Fruit fly (Drosophila melanogaster) whole organism, pupa: ENCODE results near the gene fliI.

ENCODE experiments used
- CG10348 ChIP-seq: fragments of 200-800 bp; sonication (Bioruptor generic); IDR thresholded peaks from 2 replicates; pipeline ENCODE4 v1.3.6; 2022; ENCODE audit warnings: missing biosample characterization, missing genetic modification characterization
- CG12605 ChIP-seq: fragments of 200-800 bp; sonication (Bioruptor generic); IDR thresholded peaks from 2 replicates; pipeline ENCODE4 v1.3.6; 2022; ENCODE audit warnings: missing biosample characterization, missing genetic modification characterization
- CG13204 ChIP-seq: fragments of 200-800 bp; sonication (Bioruptor generic); optimal IDR thresholded peaks from 2 replicates; lab custom pipeline; 2018; ENCODE audit warnings: missing biosample characterization, mild to moderate bottlenecking, missing genetic modification characterization, moderate library complexity
- CG14655 ChIP-seq: fragments of 200-800 bp; sonication (Bioruptor generic); optimal IDR thresholded peaks from 3 replicates; lab custom pipeline; 2017; ENCODE audit warnings: mild to moderate bottlenecking, missing biosample characterization, missing genetic modification reagents, missing genetic modification characterization
- CG15710 ChIP-seq: fragments of 200-800 bp; sonication (Bioruptor generic); optimal IDR thresholded peaks from 2 replicates; lab custom pipeline; 2018; ENCODE audit warnings: missing biosample characterization, mild to moderate bottlenecking, missing genetic modification characterization, moderate library complexity
- CG17806 ChIP-seq: fragments of 200-800 bp; sonication (Bioruptor generic); optimal IDR thresholded peaks from 2 replicates; lab custom pipeline; 2018; ENCODE audit warnings: missing biosample characterization, mild to moderate bottlenecking, missing genetic modification characterization, moderate library complexity
- CG32121 ChIP-seq: fragments of 200-800 bp; sonication (Bioruptor generic); IDR thresholded peaks from 2 replicates; pipeline ENCODE4 v1.3.6; 2022; ENCODE audit warnings: missing biosample characterization, missing genetic modification characterization
- CG34367 ChIP-seq: fragments of 200-800 bp; sonication (Bioruptor generic); optimal IDR thresholded peaks from 2 replicates; lab custom pipeline; 2018; ENCODE audit warnings: missing biosample characterization, mild to moderate bottlenecking, missing genetic modification characterization
- CG4496 ChIP-seq: fragments of 200-800 bp; sonication (Bioruptor generic); IDR thresholded peaks from 3 replicates; pipeline ENCODE4 v1.3.6; 2022; ENCODE audit warnings: missing biosample characterization, missing genetic modification characterization
- CG8159 ChIP-seq: fragments of 200-800 bp; sonication (Bioruptor generic); optimal IDR thresholded peaks from 3 replicates; lab custom pipeline; 2018; ENCODE audit warnings: missing biosample characterization, mild to moderate bottlenecking, missing genetic modification characterization, moderate library complexity
- CG8301 ChIP-seq: fragments of 200-800 bp; sonication (Bioruptor generic); optimal IDR thresholded peaks from 2 replicates; lab custom pipeline; 2018; ENCODE audit warnings: missing biosample characterization, mild to moderate bottlenecking, missing genetic modification characterization
- CG9948 ChIP-seq: fragments of 200-800 bp; sonication (Bioruptor generic); optimal IDR thresholded peaks from 2 replicates; lab custom pipeline; 2018; ENCODE audit warnings: missing biosample characterization, mild to moderate bottlenecking, missing genetic modification characterization, moderate library complexity
- D1 ChIP-seq: fragments of 200-800 bp; sonication (Bioruptor generic); optimal IDR thresholded peaks from 2 replicates; lab custom pipeline; 2018; ENCODE audit warnings: missing biosample characterization, mild to moderate bottlenecking, missing genetic modification characterization, moderate library complexity
- EcR ChIP-seq: fragments of 200-800 bp; sonication (Bioruptor generic); optimal IDR thresholded peaks from 3 replicates; lab custom pipeline; 2019; ENCODE audit warnings: missing biosample characterization, missing genetic modification characterization, mild to moderate bottlenecking, moderate library complexity, missing genetic modification reagents
- Ets98B ChIP-seq: fragments of 200-800 bp; sonication (Bioruptor generic); IDR thresholded peaks from 2 replicates; pipeline ENCODE4 v1.3.6; 2022; ENCODE audit warnings: missing biosample characterization, missing genetic modification characterization
- Pif1A ChIP-seq: fragments of 200-800 bp; sonication (Bioruptor generic); optimal IDR thresholded peaks from 3 replicates; lab custom pipeline; 2016; ENCODE audit warnings: missing biosample characterization, missing genetic modification characterization
- Pif1B ChIP-seq: fragments of 200-800 bp; sonication (Bioruptor generic); optimal IDR thresholded peaks from 3 replicates; lab custom pipeline; 2016; ENCODE audit warnings: missing biosample characterization, missing genetic modification characterization
- Snoo ChIP-seq: fragments of 200-800 bp; sonication (Bioruptor generic); optimal IDR thresholded peaks from 3 replicates; lab custom pipeline; 2017; ENCODE audit warnings: missing biosample characterization, mild to moderate bottlenecking, missing genetic modification characterization, inconsistent platforms
- fd96Ca ChIP-seq: fragments of 200-800 bp; sonication (Bioruptor generic); IDR thresholded peaks from 3 replicates; pipeline ENCODE4 v1.3.6; 2022; ENCODE audit warnings: missing biosample characterization, missing genetic modification characterization
- gl ChIP-seq: fragments of 200-800 bp; sonication (Bioruptor generic); optimal IDR thresholded peaks from 2 replicates; lab custom pipeline; 2018; ENCODE audit warnings: missing biosample characterization, mild to moderate bottlenecking, missing genetic modification characterization
- rn ChIP-seq: fragments of 200-800 bp; sonication (Bioruptor generic); IDR thresholded peaks from 2 replicates; pipeline ENCODE4 v1.3.6; 2022; ENCODE audit warnings: missing biosample characterization, missing genetic modification characterization

The fliI gene

DNA sequence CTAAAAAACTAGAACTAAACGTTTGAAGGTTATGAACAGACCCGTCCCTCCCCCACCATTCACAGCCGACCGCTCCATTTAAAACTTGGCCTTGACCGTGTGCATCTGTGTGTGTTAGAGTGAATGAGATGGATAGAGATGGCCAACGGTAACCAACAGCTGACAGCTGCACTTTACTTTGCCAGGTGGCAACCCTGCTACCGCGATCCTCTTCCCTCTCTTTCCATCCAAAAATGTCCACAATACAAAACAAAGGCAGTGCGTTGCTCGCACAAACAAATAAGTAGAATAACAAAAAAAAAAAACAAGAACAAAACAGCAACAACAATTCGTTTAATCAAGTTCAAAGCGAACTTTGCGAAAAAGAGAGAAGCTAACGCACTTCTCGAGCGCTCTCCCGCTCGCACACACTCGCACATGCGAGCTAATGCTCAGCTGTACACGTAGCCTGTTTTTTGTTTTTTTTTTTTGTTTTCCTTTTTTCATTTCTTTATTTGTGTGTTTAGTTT is 28.9 kb downstream of the fliI start:
- TF ChIP-seq CG32121 (GFP tag; lab: Robert Waterston, UW) (no peak; the same call in none of the 2 replicates), rn (GFP tag; lab: Robert Waterston, UW) (no peak), gl (no peak), Ets98B (GFP tag; lab: Robert Waterston, UW) (peak; percentile 46; the same call in 1 of the 2 replicates), D1 (no peak), Snoo (tag; lab: Kevin White, UChicago) (no peak), CG4496 (GFP tag; lab: Robert Waterston, UW) (peak; percentile 81; the same call in 2 of the 3 replicates), CG9948 (tag; lab: Kevin White, UChicago) (no peak), CG13204 (GFP tag; lab: Kevin White, UChicago) (peak; percentile 16), CG12605 (GFP tag; lab: Robert Waterston, UW) (peak; percentile 65), CG17806 (tag; lab: Kevin White, UChicago) (no peak), CG15710 (no peak), fd96Ca (GFP tag; lab: Robert Waterston, UW) (peak; percentile 73; the same call in 2 of the 3 replicates), EcR (GFP tag; lab: Kevin White, UChicago) (peak; percentile 88), CG14655 (GFP tag; lab: Kevin White, UChicago) (no peak), Pif1B (GFP tag; lab: Kevin White, UChicago) (no peak), CG8159 (tag; lab: Kevin White, UChicago) (no peak), CG8301 (tag; lab: Kevin White, UChicago) (no peak), Pif1A (no peak), CG34367 (tag; lab: Kevin White, UChicago) (no peak), CG10348 (GFP tag; lab: Robert Waterston, UW) (no peak)

DNA sequence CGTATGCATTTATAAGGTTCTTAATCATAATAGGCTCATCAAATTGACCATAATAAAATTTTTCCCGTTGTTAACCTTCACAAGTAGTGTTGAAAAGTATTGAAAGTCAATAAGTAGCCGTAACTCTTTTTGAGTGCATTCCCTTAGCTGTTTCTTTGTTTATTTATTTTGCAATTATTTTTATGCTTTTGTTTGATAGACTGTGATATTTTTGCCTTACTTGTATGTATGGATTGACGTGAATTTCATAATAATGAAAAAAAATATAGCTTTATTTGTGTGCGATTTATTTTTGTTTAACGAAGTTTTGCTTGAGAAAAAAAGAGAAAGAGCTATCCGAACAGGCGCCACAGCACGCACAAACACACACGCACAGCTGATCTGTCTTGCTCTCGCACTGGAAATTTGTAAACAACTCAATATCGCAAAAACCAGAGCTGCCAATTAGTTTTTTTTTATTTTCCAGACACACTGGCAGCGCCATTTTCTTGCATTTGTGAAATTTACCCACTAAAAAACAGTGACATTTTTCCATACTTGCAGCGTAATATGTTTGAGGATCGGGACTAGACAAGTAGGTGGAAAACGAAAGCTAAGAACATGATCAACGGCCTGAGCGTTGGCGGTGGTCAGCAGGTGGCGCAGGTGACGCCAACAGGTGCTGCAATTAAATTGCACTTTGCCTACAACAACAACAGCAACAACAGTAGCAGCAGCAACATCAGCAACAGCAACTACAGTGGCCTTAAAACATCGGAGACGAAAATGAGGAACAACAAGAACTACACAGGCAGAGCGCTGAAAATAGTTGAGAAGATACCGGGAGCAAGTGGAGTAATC is 29.8 kb downstream of the fliI start:
- TF ChIP-seq Pif1B (GFP tag; lab: Kevin White, UChicago) (no peak), EcR (GFP tag; lab: Kevin White, UChicago) (peak; percentile 29)

DNA sequence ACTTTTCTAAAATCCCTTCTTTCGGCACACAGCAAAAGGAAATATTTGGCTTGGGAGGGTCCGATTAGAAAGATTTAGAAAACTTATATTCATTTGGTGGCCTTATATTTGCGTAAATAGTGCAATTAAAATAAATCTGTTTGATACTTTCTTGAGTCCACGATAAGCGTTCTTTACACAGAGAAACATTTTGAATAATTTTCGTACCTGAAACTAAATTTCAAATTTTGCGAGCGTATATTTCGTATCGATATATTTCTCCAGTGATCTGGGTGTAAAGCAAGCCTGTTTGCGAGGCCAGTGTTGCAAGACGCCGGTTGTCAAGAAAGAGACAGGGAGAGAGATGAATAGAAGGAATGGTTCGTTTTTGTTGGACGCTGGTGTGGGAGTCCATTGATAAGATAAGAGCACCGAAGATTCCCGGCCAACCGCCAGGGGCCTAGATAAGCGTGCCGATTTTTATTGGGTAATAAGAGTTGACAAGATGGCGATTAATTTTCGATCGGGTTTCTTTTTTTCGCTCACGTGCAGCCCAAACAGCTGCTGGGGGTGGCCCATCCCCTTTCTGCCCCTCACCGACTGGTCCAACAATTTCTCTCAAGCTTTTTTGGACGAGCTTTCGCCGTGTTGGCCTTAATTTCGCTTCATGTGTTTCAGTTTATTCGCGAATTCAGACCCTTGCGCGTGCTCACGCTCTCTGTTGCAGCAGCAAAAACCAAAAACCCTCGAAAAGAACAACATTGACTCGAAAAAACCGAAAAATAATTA is 34.3 kb downstream of the fliI start, which contains the start of gene slgA:
TSS of gene slgA (plus strand) at position 344 of the 768 bp plus-strand sequence.
- TF ChIP-seq CG4496 (GFP tag; lab: Robert Waterston, UW) (peak; percentile 75), D1 (no peak)

DNA sequence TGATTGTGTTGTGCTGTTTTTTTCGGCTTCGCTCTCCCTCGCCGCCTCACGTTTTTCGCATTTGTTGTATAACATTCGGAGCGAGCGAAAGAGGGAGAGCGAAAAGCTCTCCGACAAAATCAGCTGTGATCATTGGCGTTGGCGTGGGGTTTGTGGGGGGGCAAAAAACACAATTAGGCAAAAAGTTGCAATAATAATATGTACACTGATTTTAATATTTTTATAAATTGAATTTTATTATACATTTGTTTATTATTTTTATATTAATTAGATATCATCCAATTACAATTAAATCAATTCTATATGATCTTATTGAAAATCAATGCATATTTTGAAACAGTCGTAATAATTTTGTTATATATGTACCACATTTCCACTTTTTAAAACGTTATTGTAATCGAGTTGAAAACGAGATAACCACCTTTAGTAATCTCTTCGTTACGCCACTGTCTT is 36.1 kb downstream of the fliI start:
- TF ChIP-seq CG34367 (tag; lab: Kevin White, UChicago) (peak; percentile 2), CG32121 (GFP tag; lab: Robert Waterston, UW) (peak; percentile 61), rn (GFP tag; lab: Robert Waterston, UW) (no peak), CG17806 (tag; lab: Kevin White, UChicago) (peak; percentile 47), CG12605 (GFP tag; lab: Robert Waterston, UW) (no peak), EcR (GFP tag; lab: Kevin White, UChicago) (no peak), CG8301 (tag; lab: Kevin White, UChicago) (peak; percentile 65), CG9948 (tag; lab: Kevin White, UChicago) (peak; percentile 53), fd96Ca (GFP tag; lab: Robert Waterston, UW) (0 out of 3 replicates have a peak, but pooled peaks have one; percentile 5), Snoo (tag; lab: Kevin White, UChicago) (peak; percentile 51), CG10348 (GFP tag; lab: Robert Waterston, UW) (no peak), Pif1B (GFP tag; lab: Kevin White, UChicago) (peak; percentile 64), Pif1A (peak; percentile 55), CG8159 (tag; lab: Kevin White, UChicago) (peak; percentile 68), CG4496 (GFP tag; lab: Robert Waterston, UW) (no peak), CG13204 (GFP tag; lab: Kevin White, UChicago) (no peak), CG15710 (peak; percentile 57), gl (no peak), Ets98B (GFP tag; lab: Robert Waterston, UW) (peak; percentile 69), CG14655 (GFP tag; lab: Kevin White, UChicago) (peak; percentile 74), D1 (no peak)

DNA sequence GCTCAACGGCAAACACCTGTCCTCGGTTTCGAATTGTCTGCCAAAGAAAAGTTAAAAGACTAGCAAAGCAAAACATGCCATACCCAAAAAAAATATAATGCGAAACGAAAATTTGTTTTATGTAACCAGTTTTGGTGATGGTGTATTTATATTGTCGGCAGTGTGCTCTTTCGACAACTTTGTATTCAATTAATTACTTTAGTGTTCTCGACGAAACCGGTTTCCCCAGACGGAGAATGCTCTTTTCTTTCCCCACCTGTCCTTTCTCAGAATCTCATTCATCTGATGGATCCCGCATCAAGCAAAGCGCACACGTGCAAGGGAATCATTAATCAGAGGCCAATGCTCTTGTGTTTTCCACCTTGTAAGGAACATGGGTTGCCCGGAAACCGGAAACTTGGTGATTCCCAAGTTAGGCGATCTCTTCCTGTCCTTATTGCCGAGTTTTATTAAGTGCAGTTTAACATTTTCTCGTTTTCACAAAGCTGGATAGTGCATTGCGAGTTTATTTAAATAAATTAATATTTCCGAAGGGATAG is 38.9 kb downstream of the fliI start:
- TF ChIP-seq EcR (GFP tag; lab: Kevin White, UChicago), result peak; percentile 87
- no peak for TF ChIP-seq rn (GFP tag; lab: Robert Waterston, UW)
